Worm (Caenorhabditis elegans): Measurements from ENCODE around the gene fbxb-87.

Gene fbxb-87

DNA sequence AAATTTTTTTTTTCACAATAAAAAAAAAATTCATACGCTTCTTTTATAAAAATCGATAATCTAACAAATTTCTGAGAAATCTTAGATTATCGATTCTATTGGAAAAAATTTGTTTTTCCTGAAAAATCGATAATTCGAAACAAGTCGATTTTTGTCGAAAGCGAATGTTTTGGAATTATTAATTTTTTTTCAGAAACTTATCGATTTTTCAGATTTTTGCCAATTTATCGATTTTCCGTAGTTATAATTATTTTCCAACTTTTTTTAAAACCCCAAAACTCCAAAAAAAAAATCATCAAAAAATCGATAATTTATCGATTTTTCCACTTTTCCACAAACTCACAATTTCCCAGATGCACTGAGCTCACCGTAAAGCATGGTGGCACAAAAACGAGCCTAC, 32.9 kb upstream of the fbxb-87 start:
- TF ChIP-seq zim-3 (tag; optimal IDR thresholded peaks at IDR 0.05) (no peak), F57C9.4 (tag; optimal IDR thresholded peaks at IDR 0.05) (no peak), snpc-3.4 (tag; optimal IDR thresholded peaks at IDR 0.05) (no peak), nfya-2 (GFP tag; IDR thresholded peaks at IDR 0.05) (no peak)

DNA sequence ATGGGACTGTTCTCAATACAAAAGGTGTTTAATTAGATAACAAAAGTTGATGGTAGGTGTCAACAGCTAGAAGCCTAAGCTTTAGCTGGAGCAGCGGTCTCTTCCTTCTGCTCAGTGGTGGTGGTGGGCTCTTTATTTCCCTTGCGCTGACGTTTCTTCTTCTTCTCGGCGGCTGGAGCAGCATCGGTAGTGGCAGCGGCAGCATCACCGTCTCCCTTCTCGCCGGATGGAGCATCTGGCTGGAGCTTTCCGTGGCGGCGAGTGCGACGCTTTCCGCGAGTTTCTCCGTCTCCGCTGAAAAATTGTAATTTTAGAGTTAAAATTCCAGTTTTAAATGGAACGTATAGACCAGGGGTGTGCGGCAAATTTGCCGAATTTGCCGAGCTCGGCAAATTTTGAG, 27.2 kb upstream of the fbxb-87 start:
- TF ChIP-seq nhr-27 (tag; optimal IDR thresholded peaks at IDR 0.05) = no peak
- peak; percentile 75 for TF ChIP-seq egrh-3 (GFP tag; IDR thresholded peaks at IDR 0.05)
- TF ChIP-seq F57C9.4 (tag; optimal IDR thresholded peaks at IDR 0.05) = no peak
- TF ChIP-seq ccch-3 (GFP tag; optimal IDR thresholded peaks at IDR 0.05) = no peak
- TF ChIP-seq chd-7 (tag; optimal IDR thresholded peaks at IDR 0.05) = no peak
- peak; percentile 70; the same call in 1 of the 2 replicates for TF ChIP-seq zfh-2 (GFP tag; conservative IDR thresholded peaks at IDR 0.05)
- TF ChIP-seq let-526 (GFP tag; IDR thresholded peaks at IDR 0.05) = no peak
- no peak for TF ChIP-seq let-607 (tag; optimal IDR thresholded peaks at IDR 0.05)

DNA sequence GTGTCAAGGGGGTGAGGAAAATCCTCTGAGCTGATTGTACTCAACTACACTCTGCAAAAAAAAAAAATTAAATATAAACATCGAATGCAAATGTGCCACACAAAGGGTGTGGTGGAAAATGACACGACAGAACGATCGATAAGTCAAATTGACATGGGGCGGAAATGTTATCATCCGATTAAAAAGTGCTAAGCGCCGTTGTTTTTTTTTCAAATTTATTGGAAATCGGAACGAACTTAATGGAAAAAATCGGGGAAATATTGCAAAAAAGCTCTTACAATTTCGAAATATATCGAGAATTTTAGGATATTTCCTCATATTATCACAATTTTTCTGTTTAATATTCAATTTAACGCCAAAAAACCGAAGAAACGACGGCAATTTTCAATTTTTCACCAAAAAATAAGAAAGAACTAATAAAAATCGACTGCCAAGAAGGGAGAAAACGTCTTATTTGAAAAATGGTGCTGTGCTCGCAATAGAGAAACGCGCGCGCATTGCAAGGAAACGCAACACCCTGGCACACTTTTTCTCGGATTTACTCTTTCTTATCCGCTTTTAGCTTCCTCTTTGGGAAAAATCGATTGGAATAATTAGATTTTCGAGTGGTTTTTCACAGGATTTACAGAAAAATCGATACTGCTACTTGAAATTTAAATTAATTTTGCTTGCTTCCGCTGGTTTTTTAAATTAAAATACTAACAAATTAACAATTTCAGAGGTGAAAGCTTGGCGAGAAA, 25.5 kb upstream of the fbxb-87 start, which contains the start of the genes cey-4 and vps-50:
TSS of gene cey-4 (minus strand) at position 51 of the 740 bp plus-strand sequence.
TSS of gene vps-50 (plus strand) at position 541 of the 740 bp plus-strand sequence.
- no peak for TF ChIP-seq rpc-1 (optimal IDR thresholded peaks at IDR 0.05)
- no peak for TF ChIP-seq rpc-1 (tag; optimal IDR thresholded peaks at IDR 0.05)
- TF ChIP-seq attf-5 (GFP tag; optimal IDR thresholded peaks at IDR 0.05) = peak; percentile 19
- TF ChIP-seq lsl-1 (GFP tag; optimal IDR thresholded peaks at IDR 0.05) = no peak
- no peak for TF ChIP-seq efl-1 (GFP tag; optimal IDR thresholded peaks at IDR 0.05)
- no peak for TF ChIP-seq ets-4 (GFP tag; optimal IDR thresholded peaks at IDR 0.05)
- no peak for TF ChIP-seq let-526 (GFP tag; IDR thresholded peaks at IDR 0.05)
- no peak for TF ChIP-seq hsf-1 (GFP tag; IDR thresholded peaks at IDR 0.05)
- no peak for TF ChIP-seq tbp1 (GFP tag; optimal IDR thresholded peaks at IDR 0.05)
- no peak for TF ChIP-seq lsy-27 (tag; optimal IDR thresholded peaks at IDR 0.05; ENCODE audit: borderline replicate concordance, insufficient read depth)
- no peak for TF ChIP-seq cebp-1 (GFP tag; IDR thresholded peaks at IDR 0.05)
- TF ChIP-seq cebp-1 (tag; optimal IDR thresholded peaks at IDR 0.05) = peak; percentile 3
- no peak for TF ChIP-seq somi-1 (GFP tag; optimal IDR thresholded peaks at IDR 0.05)
- no peak for TF ChIP-seq athp-1 (tag; optimal IDR thresholded peaks at IDR 0.05)
- TF ChIP-seq F49E8.2 (tag; optimal IDR thresholded peaks at IDR 0.05; ENCODE audit: insufficient read depth) = no peak
- no peak for TF ChIP-seq madf-8 (GFP tag; conservative IDR thresholded peaks at IDR 0.05)
- peak; percentile 44 to 71 for TF ChIP-seq let-607 (tag; optimal IDR thresholded peaks at IDR 0.05)
- TF ChIP-seq egl-18 (GFP tag; IDR thresholded peaks at IDR 0.05) = no peak
- TF ChIP-seq nhr-80 (tag; optimal IDR thresholded peaks at IDR 0.05) = peak; percentile 8

DNA sequence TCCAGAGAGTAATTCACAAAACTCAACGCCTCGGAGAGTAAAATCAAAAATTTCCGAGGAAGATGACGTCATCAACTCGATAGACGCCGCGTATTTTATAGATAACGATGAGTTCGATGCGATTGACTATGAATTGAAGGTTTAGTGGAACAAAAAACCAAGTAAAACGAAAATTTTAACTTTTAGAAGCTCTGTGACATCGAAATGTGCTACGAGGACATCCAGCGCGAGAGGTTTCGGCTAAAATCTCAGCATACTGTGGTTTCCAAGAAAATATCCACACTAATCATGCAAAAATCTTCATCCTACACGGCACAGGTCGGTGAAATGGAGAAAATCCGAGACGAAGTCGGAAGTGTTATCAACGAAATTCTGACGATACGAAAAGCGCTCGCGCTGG, 24.7 kb upstream of the fbxb-87 start:
- TF ChIP-seq lir-1 (GFP tag; conservative IDR thresholded peaks at IDR 0.05) = no peak
- TF ChIP-seq mes-4 (tag; optimal IDR thresholded peaks at IDR 0.05) = no peak
- TF ChIP-seq ama-1 (optimal IDR thresholded peaks at IDR 0.05) = no peak
- no peak for TF ChIP-seq ama-1 (GFP tag; optimal IDR thresholded peaks at IDR 0.05)
- TF ChIP-seq madf-3 (GFP tag; IDR thresholded peaks at IDR 0.05) = no peak
- no peak for TF ChIP-seq hrde-1 (tag; optimal IDR thresholded peaks at IDR 0.05; ENCODE audit: borderline replicate concordance)
- no peak for TF ChIP-seq snpc-3.4 (tag; optimal IDR thresholded peaks at IDR 0.05)
- TF ChIP-seq athp-1 (tag; optimal IDR thresholded peaks at IDR 0.05) = no peak
- TF ChIP-seq hlh-12 (tag; optimal IDR thresholded peaks at IDR 0.05) = no peak
- TF ChIP-seq F23B12.7 (tag; optimal IDR thresholded peaks at IDR 0.05; ENCODE audit: insufficient read depth) = no peak
- no peak for TF ChIP-seq gei-17 (GFP tag; optimal IDR thresholded peaks at IDR 0.05)
- TF ChIP-seq lsl-1 (GFP tag; optimal IDR thresholded peaks at IDR 0.05) = no peak
- TF ChIP-seq Y79H2A.3 (GFP tag; conservative IDR thresholded peaks at IDR 0.05) = no peak
- TF ChIP-seq chd-7 (tag; optimal IDR thresholded peaks at IDR 0.05) = no peak
- no peak for TF ChIP-seq lin-26 (GFP tag; IDR thresholded peaks at IDR 0.05)
- TF ChIP-seq sptf-2 (GFP tag; optimal IDR thresholded peaks at IDR 0.05) = no peak
- TF ChIP-seq C06A6.2 (GFP tag; conservative IDR thresholded peaks at IDR 0.05) = no peak
- TF ChIP-seq Y95B8A.8 (GFP tag; IDR thresholded peaks at IDR 0.05) = no peak
- no peak for TF ChIP-seq nhr-120 (GFP tag; IDR thresholded peaks at IDR 0.05)

All from whole organism, young adult.